4 worm cellular contexts compared by ENCODE assay signal in the genomic region with DNA sequence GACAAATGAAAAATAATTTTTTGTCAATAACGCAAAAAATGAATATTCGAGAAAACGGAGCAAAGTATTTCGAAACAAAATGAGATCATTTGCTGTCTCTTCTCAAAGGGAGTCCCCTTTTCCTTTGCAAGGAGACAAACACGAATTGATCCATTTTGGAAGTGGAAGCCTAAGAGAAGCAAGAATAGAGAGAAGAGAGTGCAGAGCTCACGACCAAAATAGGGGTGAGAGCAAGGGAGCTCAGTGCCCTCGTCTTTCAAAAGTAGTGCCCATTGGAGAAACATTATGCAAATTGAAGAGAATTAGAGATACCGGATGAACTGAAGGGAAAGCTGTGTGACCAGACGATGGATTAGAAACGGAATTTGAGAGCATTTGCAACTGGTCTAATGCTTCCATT.
TF ChIP-seq lines count a peak whose summit lies in the region.

No protein-coding gene starts in this region.

TF ChIP-seq in whole organism, L1 larva, 84 proteins besides CTCF, POLR2A, EP300 and RAD21 (continued from another document):
- TF ChIP-seq nhr-12 (tag; optimal IDR thresholded peaks at IDR 0.05; lab: Kevin White, UChicago), result no peak
- TF ChIP-seq unc-62 (GFP tag; optimal IDR thresholded peaks at IDR 0.05; lab: Kevin White, UChicago), result no peak
- no peak for TF ChIP-seq unc-30 (tag; optimal IDR thresholded peaks at IDR 0.05; lab: Kevin White, UChicago)
- TF ChIP-seq nhr-71 (tag; optimal IDR thresholded peaks at IDR 0.05; lab: Kevin White, UChicago), result peak; percentile 45
- TF ChIP-seq nhr-11 (tag; optimal IDR thresholded peaks at IDR 0.05; lab: Kevin White, UChicago), result no peak
- no peak for TF ChIP-seq elt-2 (tag; optimal IDR thresholded peaks at IDR 0.05; lab: Kevin White, UChicago)
- TF ChIP-seq mdl-1 (tag; optimal IDR thresholded peaks at IDR 0.05; lab: Kevin White, UChicago), result no peak
- no peak for TF ChIP-seq lin-15B (tag; optimal IDR thresholded peaks at IDR 0.05; lab: Kevin White, UChicago)
- TF ChIP-seq hlh-17 (GFP tag; optimal IDR thresholded peaks at IDR 0.05; lab: Kevin White, UChicago; ENCODE audit: borderline replicate concordance), result no peak
- no peak for TF ChIP-seq nhr-84 (tag; optimal IDR thresholded peaks at IDR 0.05; lab: Kevin White, UChicago)
- TF ChIP-seq alr-1 (tag; optimal IDR thresholded peaks at IDR 0.05; lab: Kevin White, UChicago; ENCODE audit: borderline replicate concordance), result no peak
- TF ChIP-seq tbx-2 (tag; optimal IDR thresholded peaks at IDR 0.05; lab: Kevin White, UChicago), result peak; percentile 53
- TF ChIP-seq fkh-10 (GFP tag; optimal IDR thresholded peaks at IDR 0.05; lab: Kevin White, UChicago), result no peak
- no peak for TF ChIP-seq irx-1 (tag; optimal IDR thresholded peaks at IDR 0.05; lab: Kevin White, UChicago)
- TF ChIP-seq dsc-1 (tag; optimal IDR thresholded peaks at IDR 0.05; lab: Kevin White, UChicago), result no peak
- no peak for TF ChIP-seq ztf-11 (tag; optimal IDR thresholded peaks at IDR 0.05; lab: Kevin White, UChicago)
- TF ChIP-seq unc-86 (tag; optimal IDR thresholded peaks at IDR 0.05; lab: Kevin White, UChicago), result peak; percentile 2
- TF ChIP-seq fkh-8 (tag; optimal IDR thresholded peaks at IDR 0.05; lab: Kevin White, UChicago), result peak; percentile 37
- no peak for TF ChIP-seq ceh-90 (tag; optimal IDR thresholded peaks at IDR 0.05; lab: Kevin White, UChicago)
- TF ChIP-seq swsn-7 (tag; optimal IDR thresholded peaks at IDR 0.05; lab: Kevin White, UChicago), result peak; percentile 1
- TF ChIP-seq lsy-2 (tag; optimal IDR thresholded peaks at IDR 0.05; lab: Kevin White, UChicago), result peak in 1 of 2 experiments; percentile 12
- peak; percentile 19; the same call in 1 of the 2 replicates for TF ChIP-seq isw-1 (GFP tag; IDR thresholded peaks at IDR 0.05; lab: Robert Waterston, UW)
- TF ChIP-seq nhr-47 (tag; optimal IDR thresholded peaks at IDR 0.05; lab: Kevin White, UChicago), result peak; percentile 45
- TF ChIP-seq rnt-1 (tag; optimal IDR thresholded peaks at IDR 0.05; lab: Kevin White, UChicago), result peak; percentile 10
- TF ChIP-seq lin-39 (tag; optimal IDR thresholded peaks at IDR 0.05; lab: Kevin White, UChicago), result no peak
- TF ChIP-seq dpl-1 (GFP tag; optimal IDR thresholded peaks at IDR 0.05; lab: Kevin White, UChicago), result no peak
- no peak for TF ChIP-seq elt-3 (tag; optimal IDR thresholded peaks at IDR 0.05; lab: Kevin White, UChicago)
- peak in 2 of 3 experiments; percentile 12 to 45 for TF ChIP-seq ceh-82 (tag; optimal IDR thresholded peaks at IDR 0.05; lab: Kevin White, UChicago)
- peak; percentile 44 for TF ChIP-seq zag-1 (tag; optimal IDR thresholded peaks at IDR 0.05; lab: Kevin White, UChicago)
- TF ChIP-seq jun-1 (tag; optimal IDR thresholded peaks at IDR 0.05; lab: Kevin White, UChicago), result no peak

TF ChIP-seq in whole organism, L2 larva, 48 proteins besides CTCF, POLR2A, EP300 and RAD21 (continued from another document):
- peak; percentile 19 for TF ChIP-seq ama-1 (optimal IDR thresholded peaks at IDR 0.05; lab: Kevin White, UChicago)
- TF ChIP-seq unc-55 (GFP tag; optimal IDR thresholded peaks at IDR 0.05; lab: Kevin White, UChicago), result peak; percentile 72
- TF ChIP-seq fos-1 (tag; optimal IDR thresholded peaks at IDR 0.05; lab: Kevin White, UChicago), result no peak
- TF ChIP-seq mab-5 (tag; optimal IDR thresholded peaks at IDR 0.05; lab: Kevin White, UChicago), result peak; percentile 43
- TF ChIP-seq elt-3 (tag; optimal IDR thresholded peaks at IDR 0.05; lab: Kevin White, UChicago), result no peak
- TF ChIP-seq lin-11 (tag; optimal IDR thresholded peaks at IDR 0.05; lab: Kevin White, UChicago), result no peak
- peak; percentile 39 for TF ChIP-seq C34F6.9 (tag; optimal IDR thresholded peaks at IDR 0.05; lab: Kevin White, UChicago)
- peak; percentile 48 for TF ChIP-seq F13H6.1 (tag; optimal IDR thresholded peaks at IDR 0.05; lab: Kevin White, UChicago)
- TF ChIP-seq crh-2 (tag; optimal IDR thresholded peaks at IDR 0.05; lab: Kevin White, UChicago), result no peak
- TF ChIP-seq unc-39 (tag; optimal IDR thresholded peaks at IDR 0.05; lab: Kevin White, UChicago), result no peak
- TF ChIP-seq sma-9 (GFP tag; optimal IDR thresholded peaks at IDR 0.05; lab: Kevin White, UChicago), result peak; percentile 71
- no peak for TF ChIP-seq sma-9 (tag; optimal IDR thresholded peaks at IDR 0.05; lab: Kevin White, UChicago)
- TF ChIP-seq gmeb-1 (tag; optimal IDR thresholded peaks at IDR 0.05; lab: Kevin White, UChicago), result no peak
- no peak for TF ChIP-seq egl-27 (tag; optimal IDR thresholded peaks at IDR 0.05; lab: Kevin White, UChicago)
- peak; percentile 16 to 31 for TF ChIP-seq lsy-2 (tag; optimal IDR thresholded peaks at IDR 0.05; lab: Kevin White, UChicago)

TF ChIP-seq in whole organism, L3 larva, 47 proteins besides CTCF, POLR2A, EP300 and RAD21 (continued from another document):
- TF ChIP-seq elt-3 (tag; optimal IDR thresholded peaks at IDR 0.05; lab: Kevin White, UChicago) (no peak), ceh-28 (tag; optimal IDR thresholded peaks at IDR 0.05; lab: Kevin White, UChicago) (no peak), fkh-10 (GFP tag; optimal IDR thresholded peaks at IDR 0.05; lab: Kevin White, UChicago) (no peak), unc-62 (GFP tag; optimal IDR thresholded peaks at IDR 0.05; lab: Kevin White, UChicago) (no peak)

TF ChIP-seq in whole organism, L4 larva, 104 proteins besides CTCF, POLR2A, EP300 and RAD21 (continued from another document):
- TF ChIP-seq daf-19 (GFP tag; conservative IDR thresholded peaks at IDR 0.05; lab: Robert Waterston, UW) (0 out of 2 replicates have a peak, but pooled peaks have one; percentile 28), pha-4 (GFP tag; IDR thresholded peaks at IDR 0.05; lab: Robert Waterston, UW) (no peak), pha-4 (tag; optimal IDR thresholded peaks at IDR 0.05; lab: Kevin White, UChicago) (no peak), dmd-6 (GFP tag; IDR thresholded peaks at IDR 0.05; lab: Robert Waterston, UW) (peak; percentile 15; the same call in 1 of the 2 replicates), daf-8 (GFP tag; IDR thresholded peaks at IDR 0.05; lab: Robert Waterston, UW) (no peak), nhr-25 (tag; optimal IDR thresholded peaks at IDR 0.05; lab: Kevin White, UChicago; ENCODE audit: borderline replicate concordance, insufficient read depth) (no peak), nhr-42 (GFP tag; IDR thresholded peaks at IDR 0.05; lab: Robert Waterston, UW) (no peak), hif-1 (tag; optimal IDR thresholded peaks at IDR 0.05; lab: Kevin White, UChicago) (no peak), ztf-11 (tag; optimal IDR thresholded peaks at IDR 0.05; lab: Kevin White, UChicago) (no peak), nhr-41 (GFP tag; IDR thresholded peaks at IDR 0.05; lab: Robert Waterston, UW) (no peak), D1046.2 (GFP tag; IDR thresholded peaks at IDR 0.05; lab: Robert Waterston, UW) (no peak), dmd-9 (GFP tag; IDR thresholded peaks at IDR 0.05; lab: Robert Waterston, UW) (no peak), lsy-2 (tag; optimal IDR thresholded peaks at IDR 0.05; lab: Kevin White, UChicago) (peak in 1 of 2 experiments; percentile 8), mxl-3 (GFP tag; optimal IDR thresholded peaks at IDR 0.05; lab: Kevin White, UChicago) (no peak), mes-2 (tag; optimal IDR thresholded peaks at IDR 0.05; lab: Kevin White, UChicago; ENCODE audit: poor library complexity, severe bottlenecking) (no peak), mep-1 (tag; optimal IDR thresholded peaks at IDR 0.05; lab: Kevin White, UChicago) (peak; percentile 17), hlh-30 (tag; optimal IDR thresholded peaks at IDR 0.05; lab: Kevin White, UChicago; ENCODE audit: insufficient read depth) (peak; percentile 21), lin-29 (GFP tag; IDR thresholded peaks at IDR 0.05; lab: Robert Waterston, UW) (no peak), unc-39 (tag; optimal IDR thresholded peaks at IDR 0.05; lab: Kevin White, UChicago) (no peak), aha-1 (tag; lab: Kevin White, UChicago) (peak; percentile 49), R02D3.7 (tag; optimal IDR thresholded peaks at IDR 0.05; lab: Kevin White, UChicago) (no peak), F10B5.3 (tag; optimal IDR thresholded peaks at IDR 0.05; lab: Kevin White, UChicago) (no peak), ceh-44 (GFP tag; IDR thresholded peaks at IDR 0.05; lab: Robert Waterston, UW) (no peak), T26A8.4 (GFP tag; IDR thresholded peaks at IDR 0.05; lab: Robert Waterston, UW) (no peak), ctbp-1 (GFP tag; IDR thresholded peaks at IDR 0.05; lab: Robert Waterston, UW) (0 out of 2 replicates have a peak, but pooled peaks have one; percentile 10), zip-11 (GFP tag; IDR thresholded peaks at IDR 0.05; lab: Robert Waterston, UW) (no peak), T20F7.1 (GFP tag; optimal IDR thresholded peaks at IDR 0.05; lab: Kevin White, UChicago) (no peak)
